In the genomic region with DNA sequence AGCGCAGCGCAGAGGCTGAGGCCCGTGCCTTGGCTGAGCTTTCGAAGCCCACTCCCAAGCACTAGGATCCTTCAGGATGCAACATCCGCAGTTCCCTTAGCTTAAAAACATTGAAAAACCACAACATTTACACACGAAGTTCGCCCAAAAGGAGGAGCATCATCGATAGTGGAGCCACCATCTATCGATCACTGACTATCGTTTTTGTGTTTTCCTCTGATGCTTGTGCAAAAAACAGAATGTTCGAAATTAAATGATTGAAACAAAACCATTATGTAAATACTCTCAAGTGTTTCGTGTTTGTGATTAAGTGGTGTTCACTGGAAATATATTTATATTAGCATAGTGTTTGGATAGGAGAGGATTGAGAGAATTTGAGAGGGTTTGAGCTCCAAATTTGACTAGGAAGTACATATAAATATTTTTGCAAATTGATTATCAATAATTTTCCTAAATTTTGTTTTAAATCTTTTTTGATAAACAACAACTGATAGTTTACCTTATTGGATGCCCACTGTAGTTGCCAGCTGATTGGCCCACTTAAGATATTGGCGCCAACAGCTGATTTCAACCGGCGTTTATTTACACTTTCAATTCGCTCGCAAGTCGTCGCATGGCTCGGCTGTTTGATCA, we compare ENCODE assay signal across 1 fruit fly cellular context.
TF ChIP-seq lines count a peak whose summit lies in the region.

A gene (plus strand): TSS at position 580 of the 633 bp plus-strand sequence.

TF ChIP-seq in whole organism, embryonic, 481 proteins besides CTCF, POLR2A, EP300 and RAD21 (continued from another document and continues in another):
- TF ChIP-seq ase (GFP tag; IDR thresholded peaks at IDR 0.05; lab: Robert Waterston, UW) (0 out of 3 replicates have a peak, but pooled peaks have one; percentile 48), CG8281 (tag; optimal IDR thresholded peaks at IDR 0.05; lab: Kevin White, UChicago) (peak; percentile 50), scrt (GFP tag; optimal IDR thresholded peaks at IDR 0.05; lab: Kevin White, UChicago) (peak; percentile 59), stc (GFP tag; IDR thresholded peaks at IDR 0.05; lab: Robert Waterston, UW) (peak; percentile 70), CG11723 (GFP tag; optimal IDR thresholded peaks at IDR 0.05; lab: Kevin White, UChicago) (peak; percentile 53), ind (GFP tag; optimal IDR thresholded peaks at IDR 0.05; lab: Kevin White, UChicago) (peak; percentile 74), pan (optimal IDR thresholded peaks at IDR 0.05; lab: Kevin White, UChicago) (no peak), pan (GFP tag; optimal IDR thresholded peaks at IDR 0.05 in 1 of 2, IDR thresholded peaks at IDR 0.05 in 1 of 2) (peak in 1 of 2 experiments; percentile 77), CG1647 (GFP tag; optimal IDR thresholded peaks at IDR 0.05; lab: Kevin White, UChicago) (peak; percentile 23), mam (GFP tag; optimal IDR thresholded peaks at IDR 0.05; lab: Kevin White, UChicago) (peak; percentile 58), CG34422 (GFP tag; IDR thresholded peaks at IDR 0.05; lab: Robert Waterston, UW) (peak; percentile 49; the same call in 1 of the 3 replicates), CG10366 (GFP tag; IDR thresholded peaks at IDR 0.05; lab: Robert Waterston, UW) (peak; percentile 60), onecut (GFP tag; IDR thresholded peaks at IDR 0.05; lab: Robert Waterston, UW) (peak; percentile 53), Kr (GFP tag; optimal IDR thresholded peaks at IDR 0.05; lab: Kevin White, UChicago) (no peak), CG1529 (GFP tag; optimal IDR thresholded peaks at IDR 0.05; lab: Kevin White, UChicago) (peak; percentile 57), dimm (GFP tag; IDR thresholded peaks at IDR 0.05; lab: Robert Waterston, UW) (no peak), CG13287 (GFP tag; IDR thresholded peaks at IDR 0.05; lab: Robert Waterston, UW; ENCODE audit: partially characterized antibody) (peak; percentile 18), CG10654 (GFP tag; optimal IDR thresholded peaks at IDR 0.05; lab: Kevin White, UChicago) (peak; percentile 46), Six4 (GFP tag; optimal IDR thresholded peaks at IDR 0.05; lab: Kevin White, UChicago) (peak; percentile 79), Atf3 (GFP tag; optimal IDR thresholded peaks at IDR 0.05; lab: Kevin White, UChicago) (no peak), sna (GFP tag; IDR thresholded peaks at IDR 0.05; lab: Robert Waterston, UW; ENCODE audit: partially characterized antibody) (peak; percentile 36; the same call in 1 of the 2 replicates), vnd (GFP tag; IDR thresholded peaks at IDR 0.05; lab: Robert Waterston, UW; ENCODE audit: partially characterized antibody) (no peak), pb (GFP tag; optimal IDR thresholded peaks at IDR 0.05; lab: Kevin White, UChicago) (peak; percentile 49), Hand (GFP tag; optimal IDR thresholded peaks at IDR 0.05; lab: Kevin White, UChicago) (peak; percentile 46), CkIIα-i1 (GFP tag; IDR thresholded peaks at IDR 0.05; lab: Robert Waterston, UW) (no peak), CG2116 (GFP tag; optimal IDR thresholded peaks at IDR 0.05; lab: Kevin White, UChicago) (peak; percentile 43), unpg (GFP tag; optimal IDR thresholded peaks at IDR 0.05; lab: Kevin White, UChicago) (peak; percentile 84), bsh (GFP tag; optimal IDR thresholded peaks at IDR 0.05; lab: Kevin White, UChicago) (peak; percentile 0 to 80), CG8944 (GFP tag; optimal IDR thresholded peaks at IDR 0.05; lab: Kevin White, UChicago) (no peak), zen (tag; optimal IDR thresholded peaks at IDR 0.05; lab: Kevin White, UChicago) (peak; percentile 66), CG16863 (GFP tag; optimal IDR thresholded peaks at IDR 0.05; lab: Kevin White, UChicago) (peak; percentile 45), CG33213 (GFP tag; optimal IDR thresholded peaks at IDR 0.05; lab: Kevin White, UChicago) (peak; percentile 59), Atf6 (GFP tag; IDR thresholded peaks at IDR 0.05; lab: Robert Waterston, UW) (peak; percentile 76), peb (GFP tag; IDR thresholded peaks at IDR 0.05; lab: Robert Waterston, UW) (0 out of 2 replicates have a peak, but pooled peaks have one; percentile 29), CG30431 (GFP tag; optimal IDR thresholded peaks at IDR 0.05; lab: Kevin White, UChicago) (peak; percentile 45), CG13624 (GFP tag; optimal IDR thresholded peaks at IDR 0.05; lab: Kevin White, UChicago) (peak; percentile 78), Hsf (GFP tag; optimal IDR thresholded peaks at IDR 0.05; lab: Kevin White, UChicago) (peak; percentile 78), Dp (GFP tag; optimal IDR thresholded peaks at IDR 0.05; lab: Kevin White, UChicago) (peak; percentile 50), klu (GFP tag; IDR thresholded peaks at IDR 0.05; lab: Robert Waterston, UW) (0 out of 2 replicates have a peak, but pooled peaks have one; percentile 11), oc (tag; optimal IDR thresholded peaks at IDR 0.05; lab: Kevin White, UChicago) (no peak), CG17568 (GFP tag; optimal IDR thresholded peaks at IDR 0.05; lab: Kevin White, UChicago) (peak; percentile 82), ci (GFP tag; IDR thresholded peaks at IDR 0.05; lab: Robert Waterston, UW) (peak; percentile 85), az2 (GFP tag; optimal IDR thresholded peaks at IDR 0.05; lab: Kevin White, UChicago) (peak; percentile 79), dm (GFP tag; optimal IDR thresholded peaks at IDR 0.05; lab: Kevin White, UChicago) (no peak), ewg (GFP tag; optimal IDR thresholded peaks at IDR 0.05; lab: Kevin White, UChicago) (peak; percentile 52), prd (optimal IDR thresholded peaks at IDR 0.05; lab: Kevin White, UChicago) (no peak), prd (GFP tag; IDR thresholded peaks at IDR 0.05; lab: Robert Waterston, UW) (peak; percentile 59), Nf-YB (GFP tag; optimal IDR thresholded peaks at IDR 0.05; lab: Kevin White, UChicago) (peak; percentile 68), CG4707 (GFP tag; optimal IDR thresholded peaks at IDR 0.05; lab: Kevin White, UChicago) (peak; percentile 59), ro (GFP tag; IDR thresholded peaks at IDR 0.05; lab: Robert Waterston, UW) (no peak), maf-S (GFP tag; optimal IDR thresholded peaks at IDR 0.05; lab: Kevin White, UChicago) (peak; percentile 31), CG6254 (GFP tag; optimal IDR thresholded peaks at IDR 0.05; lab: Kevin White, UChicago) (peak; percentile 66), CG1602 (GFP tag; optimal IDR thresholded peaks at IDR 0.05; lab: Kevin White, UChicago) (peak; percentile 54), bab2 (GFP tag; optimal IDR thresholded peaks at IDR 0.05; lab: Kevin White, UChicago) (peak; percentile 71), CG31224 (GFP tag; IDR thresholded peaks at IDR 0.05; lab: Robert Waterston, UW) (peak; percentile 39; the same call in 1 of the 2 replicates), Bgb (GFP tag; IDR thresholded peaks at IDR 0.05; lab: Robert Waterston, UW; ENCODE audit: partially characterized antibody) (no peak; the same call in 1 of the 2 replicates), Gug (GFP tag; IDR thresholded peaks at IDR 0.05; lab: Robert Waterston, UW) (peak; percentile 40; the same call in 2 of the 4 replicates), Jarid2 (GFP tag; optimal IDR thresholded peaks at IDR 0.05; lab: Kevin White, UChicago) (peak; percentile 28), CG14667 (GFP tag; IDR thresholded peaks at IDR 0.05; lab: Robert Waterston, UW) (peak; percentile 43), tap (tag; optimal IDR thresholded peaks at IDR 0.05; lab: Kevin White, UChicago) (peak; percentile 66), CG6654 (GFP tag; optimal IDR thresholded peaks at IDR 0.05; lab: Kevin White, UChicago) (peak; percentile 30), zen2 (GFP tag; IDR thresholded peaks at IDR 0.05; lab: Robert Waterston, UW; ENCODE audit: partially characterized antibody) (no peak), Ravus (GFP tag; IDR thresholded peaks at IDR 0.05; lab: Robert Waterston, UW) (no peak; the same call in 1 of the 2 replicates), Dbx (GFP tag; IDR thresholded peaks at IDR 0.05; lab: Robert Waterston, UW) (peak; percentile 56; the same call in 2 of the 3 replicates), sima (GFP tag; optimal IDR thresholded peaks at IDR 0.05; lab: Kevin White, UChicago) (peak; percentile 18), H15 (GFP tag; IDR thresholded peaks at IDR 0.05; lab: Robert Waterston, UW) (0 out of 3 replicates have a peak, but pooled peaks have one; percentile 55), CG17328 (GFP tag; IDR thresholded peaks at IDR 0.05; lab: Robert Waterston, UW) (peak; percentile 75), CG12071 (GFP tag; optimal IDR thresholded peaks at IDR 0.05; lab: Kevin White, UChicago) (peak; percentile 44), Opbp (GFP tag; IDR thresholded peaks at IDR 0.05; lab: Robert Waterston, UW; ENCODE audit: partially characterized antibody) (peak; percentile 49; the same call in 1 of the 3 replicates), grn (GFP tag; optimal IDR thresholded peaks at IDR 0.05; lab: Kevin White, UChicago) (peak; percentile 39), CG17361 (GFP tag; IDR thresholded peaks at IDR 0.05; lab: Robert Waterston, UW) (peak; percentile 81), D19B (GFP tag; optimal IDR thresholded peaks at IDR 0.05; lab: Kevin White, UChicago) (peak; percentile 61), CG14014 (GFP tag; IDR thresholded peaks at IDR 0.05; lab: Robert Waterston, UW) (peak; percentile 60), chm (GFP tag; IDR thresholded peaks at IDR 0.05; lab: Robert Waterston, UW) (peak; percentile 66; the same call in 1 of the 2 replicates), CG7372 (GFP tag; IDR thresholded peaks at IDR 0.05; lab: Robert Waterston, UW) (peak; percentile 50; the same call in 1 of the 2 replicates), Meics (GFP tag; optimal IDR thresholded peaks at IDR 0.05; lab: Kevin White, UChicago) (peak; percentile 81), CG9437 (GFP tag; optimal IDR thresholded peaks at IDR 0.05; lab: Kevin White, UChicago) (peak; percentile 67), CG17359 (tag; optimal IDR thresholded peaks at IDR 0.05; lab: Kevin White, UChicago) (peak; percentile 80), CG31441 (GFP tag; IDR thresholded peaks at IDR 0.05; lab: Robert Waterston, UW) (peak; percentile 80), ken (GFP tag; IDR thresholded peaks at IDR 0.05; lab: Robert Waterston, UW) (0 out of 3 replicates have a peak, but pooled peaks have one; percentile 3), hbn (GFP tag; IDR thresholded peaks at IDR 0.05; lab: Robert Waterston, UW; ENCODE audit: partially characterized antibody) (no peak; the same call in 1 of the 2 replicates), Bteb2 (GFP tag; optimal IDR thresholded peaks at IDR 0.05; lab: Kevin White, UChicago) (peak; percentile 64), CG10321 (GFP tag; IDR thresholded peaks at IDR 0.05; lab: Robert Waterston, UW) (no peak; the same call in 1 of the 2 replicates), lov (optimal IDR thresholded peaks at IDR 0.05; lab: Kevin White, UChicago) (no peak), lov (GFP tag; IDR thresholded peaks at IDR 0.05; lab: Robert Waterston, UW) (0 out of 3 replicates have a peak, but pooled peaks have one; percentile 35), kni (GFP tag; optimal IDR thresholded peaks at IDR 0.05; lab: Kevin White, UChicago) (peak; percentile 15), Oli (tag; optimal IDR thresholded peaks at IDR 0.05; lab: Kevin White, UChicago) (peak; percentile 79), CG4730 (GFP tag; IDR thresholded peaks at IDR 0.05; lab: Robert Waterston, UW) (peak; percentile 49), Hey (tag; optimal IDR thresholded peaks at IDR 0.05; lab: Kevin White, UChicago) (no peak), tio (GFP tag; optimal IDR thresholded peaks at IDR 0.05; lab: Kevin White, UChicago) (no peak), eve (GFP tag; optimal IDR thresholded peaks at IDR 0.05; lab: Kevin White, UChicago) (no peak), Hmx (GFP tag; optimal IDR thresholded peaks at IDR 0.05; lab: Kevin White, UChicago) (peak; percentile 59), ttk (GFP tag; IDR thresholded peaks at IDR 0.05; lab: Robert Waterston, UW) (0 out of 2 replicates have a peak, but pooled peaks have one; percentile 28), Scr (GFP tag; IDR thresholded peaks at IDR 0.05; lab: Robert Waterston, UW; ENCODE audit: partially characterized antibody) (peak; percentile 52), CG15514 (GFP tag; optimal IDR thresholded peaks at IDR 0.05; lab: Kevin White, UChicago) (peak; percentile 61), Nf-YA (GFP tag; IDR thresholded peaks at IDR 0.05; lab: Robert Waterston, UW) (peak; percentile 44; the same call in 1 of the 2 replicates), slp2 (GFP tag; optimal IDR thresholded peaks at IDR 0.05; lab: Kevin White, UChicago) (peak; percentile 11), hkb (optimal IDR thresholded peaks at IDR 0.05; lab: Kevin White, UChicago) (no peak), hkb (GFP tag; IDR thresholded peaks at IDR 0.05; lab: Robert Waterston, UW) (peak; percentile 84), CG33557 (GFP tag; optimal IDR thresholded peaks at IDR 0.05; lab: Kevin White, UChicago) (peak; percentile 67), gcm2 (GFP tag; optimal IDR thresholded peaks at IDR 0.05; lab: Kevin White, UChicago) (peak; percentile 43), CG2199 (GFP tag; IDR thresholded peaks at IDR 0.05; lab: Robert Waterston, UW) (no peak), Tbp (GFP tag; optimal IDR thresholded peaks at IDR 0.05; lab: Kevin White, UChicago) (no peak), CG9727 (GFP tag; optimal IDR thresholded peaks at IDR 0.05; lab: Kevin White, UChicago) (peak; percentile 84), pzg (GFP tag; optimal IDR thresholded peaks at IDR 0.05; lab: Kevin White, UChicago) (no peak), E2f1 (GFP tag; IDR thresholded peaks at IDR 0.05; lab: Robert Waterston, UW) (peak; percentile 77), en (GFP tag; optimal IDR thresholded peaks at IDR 0.05; lab: Kevin White, UChicago) (no peak), CG12769 (tag; optimal IDR thresholded peaks at IDR 0.05; lab: Kevin White, UChicago) (peak; percentile 69), exex (tag; optimal IDR thresholded peaks at IDR 0.05; lab: Kevin White, UChicago) (peak; percentile 40), dmrt11E (tag; optimal IDR thresholded peaks at IDR 0.05; lab: Kevin White, UChicago) (peak; percentile 77), HHEX (GFP tag; optimal IDR thresholded peaks at IDR 0.05; lab: Kevin White, UChicago) (peak; percentile 77), CG10979 (tag; optimal IDR thresholded peaks at IDR 0.05; lab: Kevin White, UChicago) (peak; percentile 80), Dip3 (GFP tag; optimal IDR thresholded peaks at IDR 0.05; lab: Kevin White, UChicago) (peak; percentile 62), CG32767 (GFP tag; IDR thresholded peaks at IDR 0.05; lab: Robert Waterston, UW) (peak; percentile 58), hth (optimal IDR thresholded peaks at IDR 0.05; lab: Kevin White, UChicago) (no peak), kay (GFP tag; optimal IDR thresholded peaks at IDR 0.05; lab: Kevin White, UChicago) (peak; percentile 55), CG11696 (GFP tag; IDR thresholded peaks at IDR 0.05; lab: Robert Waterston, UW) (no peak), cwo (GFP tag; optimal IDR thresholded peaks at IDR 0.05; lab: Kevin White, UChicago) (peak; percentile 66), CG6813 (GFP tag; optimal IDR thresholded peaks at IDR 0.05; lab: Kevin White, UChicago) (peak; percentile 75)
